Fruit fly (Drosophila melanogaster) S2 (cell line): ENCODE results near the gene HIP.

Experiments
- CG8478 ChIP-seq: fragments of >200 bp; optimal IDR thresholded peaks from 2 replicates; lab custom pipeline; 2018
- CTCF ChIP-seq, 2 experiments: fragments of >200 bp; optimal IDR thresholded peaks; 2 replicates each; lab custom pipeline; 2018

dm6 chrX:3815663-3816062, 16.7 kb downstream of the HIP start:
- TF ChIP-seq CG8478 = no peak
- TF ChIP-seq CTCF (optimal IDR thresholded peaks at IDR 0.05; lab: Kevin White, UChicago) = peak; percentile 69 to 82
